Worm (Caenorhabditis elegans) whole organism, midembryonic: Measurements from ENCODE around the gene cids-1.

Experiments
- T22C8.4 ChIP-seq: fragments of 200-800 bp; sonication (Bioruptor generic); IDR thresholded peaks from 2 replicates; pipeline ENCODE4 v1.3.6; 2022; ENCODE audit warnings: missing genetic modification characterization, missing compliant biosample characterization
- cog-1 ChIP-seq: sonication (generic microtip); optimal IDR thresholded peaks from 2 replicates; lab custom pipeline; 2016; ENCODE audit warnings: missing genetic modification characterization, missing compliant biosample characterization
- flt-1 ChIP-seq: fragments of 200-800 bp; sonication (Bioruptor generic); IDR thresholded peaks from 2 replicates; pipeline ENCODE4 v1.3.6; 2022; ENCODE audit warnings: missing genetic modification characterization, missing compliant biosample characterization
- klf-2 ChIP-seq: fragments of 200-800 bp; sonication (Bioruptor generic); conservative IDR thresholded peaks from 2 replicates; pipeline ENCODE4 v1.3.6; 2022; ENCODE audit warnings: missing genetic modification reagents, missing genetic modification characterization, missing compliant biosample characterization
- med-1 ChIP-seq: sonication (generic microtip); optimal IDR thresholded peaks from 2 replicates; lab custom pipeline; 2017; ENCODE audit warnings: missing genetic modification characterization, mild to moderate bottlenecking, missing compliant biosample characterization, antibody characterized with exemption, missing genetic modification reagents; ENCODE audit not compliant: insufficient read depth
- ref-1 ChIP-seq: fragments of 200-800 bp; sonication (Bioruptor generic); conservative IDR thresholded peaks from 2 replicates; pipeline ENCODE4 v1.3.6; 2022; ENCODE audit warnings: missing genetic modification reagents, missing genetic modification characterization, missing compliant biosample characterization
- tab-1 ChIP-seq: fragments of 200-800 bp; sonication (Bioruptor generic); IDR thresholded peaks from 2 replicates; pipeline ENCODE4 v1.3.6; 2022; ENCODE audit warnings: missing genetic modification characterization, missing compliant biosample characterization
- ztf-23 ChIP-seq: fragments of 200-800 bp; sonication (Bioruptor generic); IDR thresholded peaks from 2 replicates; pipeline ENCODE4 v1.3.6; 2022; ENCODE audit warnings: missing genetic modification reagents, missing genetic modification characterization, missing compliant biosample characterization
- ztf-29 ChIP-seq: fragments of 200-800 bp; sonication (Bioruptor generic); IDR thresholded peaks from 2 replicates; pipeline ENCODE4 v1.3.6; 2022; ENCODE audit warnings: missing genetic modification reagents, missing genetic modification characterization, missing compliant biosample characterization

The cids-1 gene

ce11 chrIII:8280352-8280751, 36.1 kb downstream of the cids-1 start:
- no peak for TF ChIP-seq ztf-29 (GFP tag; lab: Robert Waterston, UW)

ce11 chrIII:8281310-8281709, 37.1 kb downstream of the cids-1 start:
- TF ChIP-seq T22C8.4 (GFP tag; lab: Robert Waterston, UW): no peak
- no peak for TF ChIP-seq klf-2 (GFP tag; lab: Robert Waterston, UW)
- TF ChIP-seq flt-1: no peak
- TF ChIP-seq ztf-29 (GFP tag; lab: Robert Waterston, UW): no peak
- no peak for TF ChIP-seq cog-1

- TF ChIP-seq tab-1 (GFP tag; lab: Robert Waterston, UW) (no peak), flt-1 (no peak)
These were observed 39.3 kb downstream of the cids-1 start for ce11 chrIII:8283525-8283924.

ce11 chrIII:8286003-8286402, 41.8 kb downstream of the cids-1 start:
- TF ChIP-seq tab-1 (GFP tag; lab: Robert Waterston, UW): no peak

- no peak for TF ChIP-seq flt-1
- TF ChIP-seq ref-1 (GFP tag; lab: Robert Waterston, UW): no peak
These were observed 42.6 kb downstream of the cids-1 start for ce11 chrIII:8286824-8287223.

- no peak for TF ChIP-seq ref-1 (GFP tag; lab: Robert Waterston, UW)
- TF ChIP-seq flt-1: peak; percentile 52; the same call in 1 of the 2 replicates
- TF ChIP-seq ztf-23 (GFP tag; lab: Robert Waterston, UW): 0 out of 2 replicates have a peak, but pooled peaks have one; percentile 16
These were observed 43.3 kb downstream of the cids-1 start for ce11 chrIII:8287519-8287918.

DNA sequence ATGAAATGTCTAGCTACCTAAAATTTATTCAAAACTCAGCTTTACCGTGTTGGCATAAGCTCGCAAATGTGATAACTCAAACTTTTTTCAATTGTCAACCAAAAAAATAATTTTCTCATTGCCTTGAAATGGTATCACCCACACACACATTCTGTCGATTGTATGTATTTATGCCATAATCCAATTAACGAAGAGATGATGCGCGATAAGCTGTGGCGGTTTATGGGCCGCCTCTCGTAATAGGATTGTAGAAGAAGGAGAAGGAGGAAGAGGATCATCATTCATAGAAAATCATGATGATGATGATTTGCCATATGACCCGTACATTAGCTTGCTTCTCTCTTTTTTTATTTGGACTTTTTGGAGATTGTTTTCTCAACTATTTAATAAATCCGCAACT, 44.9 kb downstream of the cids-1 start:
- TF ChIP-seq med-1 (GFP tag; lab: Kevin White, UChicago): no peak
- no peak for TF ChIP-seq ztf-23 (GFP tag; lab: Robert Waterston, UW)
- TF ChIP-seq klf-2 (GFP tag; lab: Robert Waterston, UW): no peak
- no peak for TF ChIP-seq T22C8.4 (GFP tag; lab: Robert Waterston, UW)
- TF ChIP-seq ztf-29 (GFP tag; lab: Robert Waterston, UW): no peak
- TF ChIP-seq flt-1: no peak
- TF ChIP-seq cog-1: no peak
- TF ChIP-seq tab-1 (GFP tag; lab: Robert Waterston, UW): no peak
- no peak for TF ChIP-seq ref-1 (GFP tag; lab: Robert Waterston, UW)

DNA sequence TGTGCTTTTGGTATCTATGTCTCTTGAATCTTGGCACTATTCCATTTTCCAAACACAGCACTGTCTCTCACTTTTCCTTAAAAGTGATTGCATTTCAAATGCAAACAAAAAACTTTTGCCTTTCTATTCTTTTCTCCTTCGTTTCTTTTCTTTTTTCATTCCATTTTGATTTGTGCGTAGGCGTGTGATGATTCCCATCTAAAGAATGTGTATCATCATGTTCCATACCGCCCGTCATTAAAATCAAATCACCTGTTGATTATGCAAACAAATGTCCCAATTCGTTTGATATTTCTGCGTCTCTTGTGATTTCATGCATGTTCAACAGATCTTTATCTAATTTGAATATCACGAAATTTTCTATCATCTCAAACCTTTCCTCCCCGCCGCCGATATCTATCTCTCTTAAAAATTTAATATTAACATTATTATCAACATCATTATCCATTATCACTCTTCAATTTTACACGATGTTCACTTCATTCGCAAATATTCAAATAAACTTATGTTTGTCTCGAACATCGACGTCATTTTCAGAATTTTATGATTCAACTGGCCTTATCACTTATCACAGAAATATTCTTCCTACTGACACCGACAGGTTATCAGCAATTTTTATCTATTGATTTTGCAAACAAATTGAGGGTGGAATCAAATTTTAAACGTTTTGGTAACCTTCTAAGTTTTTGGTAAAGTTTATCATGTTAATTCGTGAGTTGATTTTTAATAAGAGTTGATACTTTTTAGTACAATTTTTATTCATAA, 47.2 kb downstream of the cids-1 start:
- TF ChIP-seq klf-2 (GFP tag; lab: Robert Waterston, UW): no peak

DNA sequence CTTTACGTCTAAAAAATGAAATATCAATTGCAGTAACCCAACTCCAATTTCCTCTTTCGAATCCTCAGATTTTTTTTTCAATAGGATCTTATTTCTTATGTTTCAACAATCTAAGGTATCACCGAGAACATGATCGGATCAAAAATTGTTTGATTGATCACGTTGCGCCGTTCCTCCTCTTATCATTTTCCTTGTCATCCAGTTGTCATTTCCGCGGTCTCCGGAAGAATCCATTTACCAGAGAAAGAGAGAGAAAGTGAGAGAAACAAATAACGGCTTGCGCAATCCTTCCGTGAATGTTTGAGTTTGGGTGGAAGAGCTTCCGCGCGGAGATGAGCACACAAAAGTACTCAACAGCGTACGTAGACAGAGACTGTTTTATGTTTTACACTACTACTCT, 49.0 kb downstream of the cids-1 start:
- TF ChIP-seq tab-1 (GFP tag; lab: Robert Waterston, UW): no peak
